Worm (Caenorhabditis elegans): Measurements from ENCODE around the gene ptb-1.

Gene ptb-1

DNA sequence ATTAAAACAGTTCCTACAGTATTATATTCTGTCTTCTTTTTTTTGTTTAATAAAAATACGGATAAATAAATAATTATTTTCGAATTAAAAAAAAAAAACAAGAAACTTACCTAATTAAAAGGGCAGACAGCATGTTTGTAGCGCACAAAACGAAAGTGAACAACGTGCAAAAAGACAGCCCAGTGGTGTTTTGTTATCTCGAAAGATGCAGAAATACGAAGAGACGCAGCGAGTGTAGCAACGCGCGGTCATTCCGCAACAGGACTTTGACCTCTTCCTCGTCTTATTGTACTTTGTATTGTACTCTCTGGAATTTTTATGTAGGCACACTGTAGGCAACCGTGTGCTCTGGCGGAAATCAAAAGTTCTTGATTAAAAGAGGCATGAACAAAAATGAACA is 18.3 kb downstream of the ptb-1 start, which contains the start of gene gbh-1:
Gene gbh-1 (minus strand): TSS at position 149 of the 400 bp plus-strand sequence.
- TF ChIP-seq flt-1 (GFP tag; IDR thresholded peaks at IDR 0.05) (no peak), sea-1 (GFP tag; conservative IDR thresholded peaks at IDR 0.05) (no peak), hmbx-1 (tag; optimal IDR thresholded peaks at IDR 0.05) (no peak), ceh-36 (tag; optimal IDR thresholded peaks at IDR 0.05) (no peak), B0310.2 (tag; optimal IDR thresholded peaks at IDR 0.05) (no peak)

- TF ChIP-seq aly-1 (tag; optimal IDR thresholded peaks at IDR 0.05) (no peak), tra-4 (tag; optimal IDR thresholded peaks at IDR 0.05) (no peak), pes-1 (GFP tag; IDR thresholded peaks at IDR 0.05) (no peak), ama-1 (optimal IDR thresholded peaks at IDR 0.05) (no peak), ceh-13 (GFP tag; optimal IDR thresholded peaks at IDR 0.05) (no peak), hmbx-1 (tag; optimal IDR thresholded peaks at IDR 0.05) (no peak), ceh-36 (tag; optimal IDR thresholded peaks at IDR 0.05) (no peak), flt-1 (GFP tag; IDR thresholded peaks at IDR 0.05) (no peak), sea-1 (GFP tag; conservative IDR thresholded peaks at IDR 0.05) (no peak)
Observed at ce11 chrII:10694713-10695112, 19.3 kb downstream of the ptb-1 start, which contains the start of gene lgc-57. TSS of gene lgc-57 (plus strand) at chrII:10695013.

DNA sequence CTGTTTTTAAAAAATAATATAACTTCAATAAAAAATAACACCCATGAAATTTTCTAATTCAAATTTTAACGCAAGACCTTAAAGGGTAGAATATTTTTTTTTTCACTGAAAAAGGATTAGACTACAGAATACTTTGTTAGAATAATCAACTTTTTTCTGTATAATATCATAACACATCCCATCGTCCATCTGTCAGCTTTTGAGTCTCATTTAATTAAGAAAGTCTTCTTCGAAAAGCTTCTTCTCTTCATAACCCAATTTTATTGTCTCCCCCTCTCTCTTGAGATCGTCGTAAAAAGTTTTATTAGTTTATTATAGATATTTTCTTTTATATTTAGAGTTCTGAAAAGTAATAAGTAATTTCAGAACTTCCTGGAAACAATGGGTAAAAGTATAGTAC is 20.7 kb downstream of the ptb-1 start:
- TF ChIP-seq B0310.2 (tag; optimal IDR thresholded peaks at IDR 0.05) (no peak), hmg-4 (GFP tag; optimal IDR thresholded peaks at IDR 0.05) (no peak), ama-1 (optimal IDR thresholded peaks at IDR 0.05) (no peak), tra-4 (tag; optimal IDR thresholded peaks at IDR 0.05) (no peak)

ce11 chrII:10703594-10704384 is 28.4 kb downstream of the ptb-1 start, which contains the start of gene col-79:
TSS of gene col-79 (plus strand) at chrII:10703613.
- TF ChIP-seq tra-4 (tag; optimal IDR thresholded peaks at IDR 0.05) (no peak), sea-1 (GFP tag; conservative IDR thresholded peaks at IDR 0.05) (no peak), tbx-11 (GFP tag; IDR thresholded peaks at IDR 0.05) (no peak), hmg-4 (GFP tag; optimal IDR thresholded peaks at IDR 0.05) (no peak), aly-1 (tag; optimal IDR thresholded peaks at IDR 0.05) (no peak), hnd-1 (tag; optimal IDR thresholded peaks at IDR 0.05) (no peak), ceh-13 (GFP tag; optimal IDR thresholded peaks at IDR 0.05) (no peak), ama-1 (optimal IDR thresholded peaks at IDR 0.05) (no peak), hmbx-1 (tag; optimal IDR thresholded peaks at IDR 0.05) (no peak), ets-7 (tag; optimal IDR thresholded peaks at IDR 0.05) (no peak), ceh-36 (tag; optimal IDR thresholded peaks at IDR 0.05) (no peak), tbx-37 (GFP tag; conservative IDR thresholded peaks at IDR 0.05) (no peak), B0310.2 (tag; optimal IDR thresholded peaks at IDR 0.05) (no peak), F13C5.2 (tag; optimal IDR thresholded peaks at IDR 0.05) (no peak), scrt-1 (GFP tag; IDR thresholded peaks at IDR 0.05) (no peak), flt-1 (GFP tag; IDR thresholded peaks at IDR 0.05) (no peak), pes-1 (GFP tag; IDR thresholded peaks at IDR 0.05) (no peak)

DNA sequence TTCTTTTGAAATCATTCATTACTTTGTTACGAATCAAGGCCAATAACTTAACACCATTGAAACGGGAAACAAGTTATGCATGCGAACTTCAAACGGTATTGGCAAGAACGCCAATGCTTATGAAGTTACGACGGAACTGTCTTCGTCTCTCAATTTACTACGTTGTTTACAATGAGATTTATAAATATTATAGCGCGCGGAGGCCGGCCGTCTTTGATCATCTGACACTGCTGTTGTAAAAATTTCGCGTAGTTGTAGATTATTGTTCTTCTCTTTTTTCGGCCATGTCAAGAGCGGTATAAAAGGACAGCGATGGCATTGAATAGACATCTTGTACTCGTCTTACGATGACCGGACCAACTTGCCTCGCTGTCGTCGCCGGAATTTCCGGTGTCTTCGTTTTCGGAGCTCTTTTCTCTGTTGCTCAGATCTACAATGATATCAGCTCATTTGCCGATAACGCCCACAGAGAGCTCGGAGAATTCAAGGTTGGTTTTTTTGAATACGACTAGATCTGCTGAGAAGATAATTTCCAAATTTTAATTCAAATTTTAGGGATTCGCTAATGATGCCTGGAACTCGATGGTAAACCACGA is 29.3 kb downstream of the ptb-1 start, which contains the start of gene col-39:
Gene col-39 (plus strand): TSS at position 342 of the 596 bp plus-strand sequence.
- TF ChIP-seq scrt-1 (GFP tag; IDR thresholded peaks at IDR 0.05): no peak
- TF ChIP-seq ceh-36 (tag; optimal IDR thresholded peaks at IDR 0.05): no peak
- TF ChIP-seq flt-1 (GFP tag; IDR thresholded peaks at IDR 0.05): no peak
- TF ChIP-seq aly-1 (tag; optimal IDR thresholded peaks at IDR 0.05): no peak
- TF ChIP-seq ama-1 (optimal IDR thresholded peaks at IDR 0.05): no peak
- TF ChIP-seq tbx-37 (GFP tag; conservative IDR thresholded peaks at IDR 0.05): no peak
- TF ChIP-seq hnd-1 (tag; optimal IDR thresholded peaks at IDR 0.05): no peak
- no peak for TF ChIP-seq hmbx-1 (tag; optimal IDR thresholded peaks at IDR 0.05)
- no peak for TF ChIP-seq tra-4 (tag; optimal IDR thresholded peaks at IDR 0.05)
- no peak for TF ChIP-seq hmg-4 (GFP tag; optimal IDR thresholded peaks at IDR 0.05)
- no peak for TF ChIP-seq ets-7 (tag; optimal IDR thresholded peaks at IDR 0.05)
- TF ChIP-seq pes-1 (GFP tag; IDR thresholded peaks at IDR 0.05): no peak
- no peak for TF ChIP-seq ceh-13 (GFP tag; optimal IDR thresholded peaks at IDR 0.05)
- no peak for TF ChIP-seq F13C5.2 (tag; optimal IDR thresholded peaks at IDR 0.05)
- TF ChIP-seq tbx-11 (GFP tag; IDR thresholded peaks at IDR 0.05): no peak
- no peak for TF ChIP-seq B0310.2 (tag; optimal IDR thresholded peaks at IDR 0.05)
- TF ChIP-seq sea-1 (GFP tag; conservative IDR thresholded peaks at IDR 0.05): no peak

ce11 chrII:10705347-10705996 is 30.1 kb downstream of the ptb-1 start:
- no peak for TF ChIP-seq ets-7 (tag; optimal IDR thresholded peaks at IDR 0.05)
- TF ChIP-seq hnd-1 (tag; optimal IDR thresholded peaks at IDR 0.05): no peak
- TF ChIP-seq aly-1 (tag; optimal IDR thresholded peaks at IDR 0.05): no peak
- TF ChIP-seq F13C5.2 (tag; optimal IDR thresholded peaks at IDR 0.05): no peak
- no peak for TF ChIP-seq ceh-36 (tag; optimal IDR thresholded peaks at IDR 0.05)
- no peak for TF ChIP-seq tbx-37 (GFP tag; conservative IDR thresholded peaks at IDR 0.05)
- no peak for TF ChIP-seq scrt-1 (GFP tag; IDR thresholded peaks at IDR 0.05)
- TF ChIP-seq B0310.2 (tag; optimal IDR thresholded peaks at IDR 0.05): no peak
- no peak for TF ChIP-seq pes-1 (GFP tag; IDR thresholded peaks at IDR 0.05)
- no peak for TF ChIP-seq tbx-11 (GFP tag; IDR thresholded peaks at IDR 0.05)
- TF ChIP-seq ceh-13 (GFP tag; optimal IDR thresholded peaks at IDR 0.05): no peak
- no peak for TF ChIP-seq sea-1 (GFP tag; conservative IDR thresholded peaks at IDR 0.05)
- TF ChIP-seq tra-4 (tag; optimal IDR thresholded peaks at IDR 0.05): no peak
- TF ChIP-seq flt-1 (GFP tag; IDR thresholded peaks at IDR 0.05): no peak
- TF ChIP-seq hmg-4 (GFP tag; optimal IDR thresholded peaks at IDR 0.05): no peak
- TF ChIP-seq ama-1 (optimal IDR thresholded peaks at IDR 0.05): no peak
- TF ChIP-seq hmbx-1 (tag; optimal IDR thresholded peaks at IDR 0.05): no peak

ce11 chrII:10706038-10706437 is 30.6 kb downstream of the ptb-1 start:
- TF ChIP-seq flt-1 (GFP tag; IDR thresholded peaks at IDR 0.05) (no peak), ama-1 (optimal IDR thresholded peaks at IDR 0.05) (no peak), ceh-13 (GFP tag; optimal IDR thresholded peaks at IDR 0.05) (no peak)
